Fruit fly (Drosophila melanogaster) whole organism, pupa: ENCODE measurements around the gene CG42374.
A peak's percentile ranks its signal among the peaks of the same experiment; 100 is the strongest.

Experiments used
- CG10348 ChIP-seq: fragments of 200-800 bp; sonication (Bioruptor generic); IDR thresholded peaks from 2 replicates; pipeline ENCODE4 v1.3.6; 2022; ENCODE audit warnings: missing biosample characterization, missing genetic modification characterization
- CG12605 ChIP-seq: fragments of 200-800 bp; sonication (Bioruptor generic); IDR thresholded peaks from 2 replicates; pipeline ENCODE4 v1.3.6; 2022; ENCODE audit warnings: missing biosample characterization, missing genetic modification characterization
- CG13204 ChIP-seq: fragments of 200-800 bp; sonication (Bioruptor generic); optimal IDR thresholded peaks from 2 replicates; lab custom pipeline; 2018; ENCODE audit warnings: missing biosample characterization, mild to moderate bottlenecking, missing genetic modification characterization, moderate library complexity
- CG14655 ChIP-seq: fragments of 200-800 bp; sonication (Bioruptor generic); optimal IDR thresholded peaks from 3 replicates; lab custom pipeline; 2017; ENCODE audit warnings: mild to moderate bottlenecking, missing biosample characterization, missing genetic modification reagents, missing genetic modification characterization
- CG15710 ChIP-seq: fragments of 200-800 bp; sonication (Bioruptor generic); optimal IDR thresholded peaks from 2 replicates; lab custom pipeline; 2018; ENCODE audit warnings: missing biosample characterization, mild to moderate bottlenecking, missing genetic modification characterization, moderate library complexity
- CG17806 ChIP-seq: fragments of 200-800 bp; sonication (Bioruptor generic); optimal IDR thresholded peaks from 2 replicates; lab custom pipeline; 2018; ENCODE audit warnings: missing biosample characterization, mild to moderate bottlenecking, missing genetic modification characterization, moderate library complexity
- CG32121 ChIP-seq: fragments of 200-800 bp; sonication (Bioruptor generic); IDR thresholded peaks from 2 replicates; pipeline ENCODE4 v1.3.6; 2022; ENCODE audit warnings: missing biosample characterization, missing genetic modification characterization
- CG34367 ChIP-seq: fragments of 200-800 bp; sonication (Bioruptor generic); optimal IDR thresholded peaks from 2 replicates; lab custom pipeline; 2018; ENCODE audit warnings: missing biosample characterization, mild to moderate bottlenecking, missing genetic modification characterization
- CG4496 ChIP-seq: fragments of 200-800 bp; sonication (Bioruptor generic); IDR thresholded peaks from 3 replicates; pipeline ENCODE4 v1.3.6; 2022; ENCODE audit warnings: missing biosample characterization, missing genetic modification characterization
- CG8159 ChIP-seq: fragments of 200-800 bp; sonication (Bioruptor generic); optimal IDR thresholded peaks from 3 replicates; lab custom pipeline; 2018; ENCODE audit warnings: missing biosample characterization, mild to moderate bottlenecking, missing genetic modification characterization, moderate library complexity
- CG8301 ChIP-seq: fragments of 200-800 bp; sonication (Bioruptor generic); optimal IDR thresholded peaks from 2 replicates; lab custom pipeline; 2018; ENCODE audit warnings: missing biosample characterization, mild to moderate bottlenecking, missing genetic modification characterization
- CG9948 ChIP-seq: fragments of 200-800 bp; sonication (Bioruptor generic); optimal IDR thresholded peaks from 2 replicates; lab custom pipeline; 2018; ENCODE audit warnings: missing biosample characterization, mild to moderate bottlenecking, missing genetic modification characterization, moderate library complexity
- D1 ChIP-seq: fragments of 200-800 bp; sonication (Bioruptor generic); optimal IDR thresholded peaks from 2 replicates; lab custom pipeline; 2018; ENCODE audit warnings: missing biosample characterization, mild to moderate bottlenecking, missing genetic modification characterization, moderate library complexity
- EcR ChIP-seq: fragments of 200-800 bp; sonication (Bioruptor generic); optimal IDR thresholded peaks from 3 replicates; lab custom pipeline; 2019; ENCODE audit warnings: missing biosample characterization, missing genetic modification characterization, mild to moderate bottlenecking, moderate library complexity, missing genetic modification reagents
- Ets98B ChIP-seq: fragments of 200-800 bp; sonication (Bioruptor generic); IDR thresholded peaks from 2 replicates; pipeline ENCODE4 v1.3.6; 2022; ENCODE audit warnings: missing biosample characterization, missing genetic modification characterization
- Pif1A ChIP-seq: fragments of 200-800 bp; sonication (Bioruptor generic); optimal IDR thresholded peaks from 3 replicates; lab custom pipeline; 2016; ENCODE audit warnings: missing biosample characterization, missing genetic modification characterization
- Pif1B ChIP-seq: fragments of 200-800 bp; sonication (Bioruptor generic); optimal IDR thresholded peaks from 3 replicates; lab custom pipeline; 2016; ENCODE audit warnings: missing biosample characterization, missing genetic modification characterization
- Snoo ChIP-seq: fragments of 200-800 bp; sonication (Bioruptor generic); optimal IDR thresholded peaks from 3 replicates; lab custom pipeline; 2017; ENCODE audit warnings: missing biosample characterization, mild to moderate bottlenecking, missing genetic modification characterization, inconsistent platforms
- fd96Ca ChIP-seq: fragments of 200-800 bp; sonication (Bioruptor generic); IDR thresholded peaks from 3 replicates; pipeline ENCODE4 v1.3.6; 2022; ENCODE audit warnings: missing biosample characterization, missing genetic modification characterization
- gl ChIP-seq: fragments of 200-800 bp; sonication (Bioruptor generic); optimal IDR thresholded peaks from 2 replicates; lab custom pipeline; 2018; ENCODE audit warnings: missing biosample characterization, mild to moderate bottlenecking, missing genetic modification characterization
- rn ChIP-seq: fragments of 200-800 bp; sonication (Bioruptor generic); IDR thresholded peaks from 2 replicates; pipeline ENCODE4 v1.3.6; 2022; ENCODE audit warnings: missing biosample characterization, missing genetic modification characterization

The CG42374 gene

dm6 chr3L:19258199-19258598, 5.4 kb upstream of the CG42374 start:
- TF ChIP-seq CG8301, result no peak
- no peak for TF ChIP-seq CG9948 (tag; lab: Kevin White, UChicago)
- no peak for TF ChIP-seq CG10348 (GFP tag; lab: Robert Waterston, UW)
- TF ChIP-seq Pif1A (GFP tag; lab: Kevin White, UChicago), result no peak
- no peak for TF ChIP-seq CG13204 (GFP tag; lab: Kevin White, UChicago)
- no peak for TF ChIP-seq Ets98B (GFP tag; lab: Robert Waterston, UW)
- TF ChIP-seq fd96Ca (GFP tag; lab: Robert Waterston, UW), result no peak
- TF ChIP-seq CG17806, result no peak
- no peak for TF ChIP-seq CG14655 (GFP tag; lab: Kevin White, UChicago)

dm6 chr3L:19260278-19260803, 3.2 kb upstream of the CG42374 start, which contains the start of gene nes:
TSS of gene nes (minus strand) at chr3L:19260679.
- no peak for TF ChIP-seq CG34367 (tag; lab: Kevin White, UChicago)
- TF ChIP-seq Snoo (tag; lab: Kevin White, UChicago), result peak; percentile 12
- peak; percentile 96 for TF ChIP-seq EcR (GFP tag; lab: Kevin White, UChicago)

DNA sequence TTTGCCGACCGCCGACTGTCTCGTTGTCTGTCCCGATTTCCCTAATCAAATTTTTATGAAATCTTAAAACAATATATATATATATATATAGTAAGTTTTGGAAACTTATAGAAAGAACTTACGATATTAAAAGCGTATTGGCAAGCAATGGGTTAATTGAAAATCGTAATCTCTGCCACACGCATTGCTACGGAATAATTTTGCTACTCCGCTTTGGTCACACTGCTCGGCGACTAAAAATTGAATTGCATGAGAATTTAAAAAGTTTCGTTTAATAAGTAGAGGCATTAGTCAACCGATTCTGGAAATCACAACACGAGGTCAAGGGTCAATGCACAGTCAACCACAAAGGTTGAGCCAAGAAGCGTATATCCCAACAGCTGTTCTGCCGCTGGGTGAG, 2.4 kb upstream of the CG42374 start, which contains the start of gene Bet1:
Bet1 (plus strand) TSS at position 182 of the 400 bp plus-strand sequence.
- no peak for TF ChIP-seq CG8301
- TF ChIP-seq CG4496 (GFP tag; lab: Robert Waterston, UW), result 0 out of 3 replicates have a peak, but pooled peaks have one; percentile 34
- no peak for TF ChIP-seq gl
- TF ChIP-seq CG10348 (GFP tag; lab: Robert Waterston, UW), result no peak
- no peak for TF ChIP-seq CG15710
- TF ChIP-seq rn, result no peak
- peak; percentile 50; the same call in 1 of the 3 replicates for TF ChIP-seq fd96Ca (GFP tag; lab: Robert Waterston, UW)
- no peak for TF ChIP-seq CG12605 (GFP tag; lab: Robert Waterston, UW)
- no peak for TF ChIP-seq Ets98B (GFP tag; lab: Robert Waterston, UW)
- no peak for TF ChIP-seq EcR (GFP tag; lab: Kevin White, UChicago)

dm6 chr3L:19261720-19262119, 1.8 kb upstream of the CG42374 start:
- TF ChIP-seq CG4496 (GFP tag; lab: Robert Waterston, UW), result no peak
- no peak for TF ChIP-seq Pif1A (GFP tag; lab: Kevin White, UChicago)
- no peak for TF ChIP-seq CG15710
- TF ChIP-seq rn, result no peak
- no peak for TF ChIP-seq CG8159 (tag; lab: Kevin White, UChicago)
- TF ChIP-seq fd96Ca (GFP tag; lab: Robert Waterston, UW), result no peak
- no peak for TF ChIP-seq CG9948 (tag; lab: Kevin White, UChicago)
- TF ChIP-seq CG17806, result no peak
- TF ChIP-seq CG14655 (GFP tag; lab: Kevin White, UChicago), result no peak
- no peak for TF ChIP-seq gl
- TF ChIP-seq CG10348 (GFP tag; lab: Robert Waterston, UW), result no peak

DNA sequence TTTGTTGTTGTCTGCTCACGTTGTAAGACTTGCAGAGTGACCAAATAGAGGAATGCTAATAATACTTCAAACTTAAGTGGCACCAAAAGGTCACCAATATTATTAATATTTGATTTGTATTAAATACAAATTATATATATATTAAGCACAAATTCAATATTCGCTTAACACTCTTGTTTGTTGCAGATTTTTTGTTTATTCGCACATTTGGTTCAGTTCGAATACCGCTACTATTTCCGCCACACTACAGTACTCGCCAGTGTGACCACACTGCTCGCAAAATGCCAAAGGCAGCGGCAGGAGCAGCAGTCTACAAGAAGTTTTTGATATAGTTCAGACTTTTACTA, 548 bp downstream of the CG42374 start, which contains the start of gene Max:
Max (minus strand) TSS at position 44 of the 347 bp plus-strand sequence.
- no peak for TF ChIP-seq D1 (tag; lab: Kevin White, UChicago)
- peak; percentile 48; the same call in 1 of the 3 replicates for TF ChIP-seq fd96Ca (GFP tag; lab: Robert Waterston, UW)
- peak; percentile 40 for TF ChIP-seq CG9948 (tag; lab: Kevin White, UChicago)
- TF ChIP-seq Ets98B (GFP tag; lab: Robert Waterston, UW), result peak; percentile 72
- peak; percentile 7 for TF ChIP-seq gl
- peak; percentile 20 for TF ChIP-seq Pif1B (GFP tag; lab: Kevin White, UChicago)
- TF ChIP-seq CG8301, result peak; percentile 46
- peak; percentile 54 for TF ChIP-seq CG17806
- peak; percentile 68; the same call in 1 of the 2 replicates for TF ChIP-seq CG32121 (GFP tag; lab: Robert Waterston, UW)
- peak; percentile 2 for TF ChIP-seq Snoo (tag; lab: Kevin White, UChicago)
- TF ChIP-seq CG10348 (GFP tag; lab: Robert Waterston, UW), result no peak
- TF ChIP-seq CG12605 (GFP tag; lab: Robert Waterston, UW), result peak; percentile 38; the same call in 1 of the 2 replicates
- TF ChIP-seq rn, result no peak
- TF ChIP-seq Pif1A (GFP tag; lab: Kevin White, UChicago), result peak; percentile 15
- TF ChIP-seq CG34367 (tag; lab: Kevin White, UChicago), result peak; percentile 40
- TF ChIP-seq CG15710, result peak; percentile 64
- TF ChIP-seq CG4496 (GFP tag; lab: Robert Waterston, UW), result peak; percentile 85
- TF ChIP-seq CG13204 (GFP tag; lab: Kevin White, UChicago), result no peak
- TF ChIP-seq CG8159 (tag; lab: Kevin White, UChicago), result peak; percentile 69
- TF ChIP-seq CG14655 (GFP tag; lab: Kevin White, UChicago), result peak; percentile 62
- TF ChIP-seq EcR (GFP tag; lab: Kevin White, UChicago), result peak; percentile 24
- TF ChIP-seq, all 21 proteins: peak for 17

DNA sequence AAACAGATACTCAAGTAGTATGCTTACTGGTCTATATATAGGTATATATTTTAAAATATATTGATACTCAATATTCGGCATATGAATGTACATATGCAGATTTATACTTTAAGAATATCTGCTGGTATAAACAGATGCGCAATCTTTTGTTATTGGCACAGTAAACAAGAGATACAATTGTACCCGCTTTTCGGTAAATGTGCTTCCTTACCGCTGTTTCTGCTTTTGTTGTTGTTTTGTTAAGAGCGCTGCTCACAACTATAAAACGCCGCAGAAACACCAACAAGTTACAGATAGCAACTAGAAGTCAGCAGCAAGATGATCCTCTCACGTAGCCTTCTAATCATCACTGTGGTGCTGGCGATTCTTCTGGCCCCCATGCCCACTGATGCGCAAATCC, 2.2 kb downstream of the CG42374 start, which contains the start of gene CG45081:
CG45081 (plus strand) TSS at position 301 of the 400 bp plus-strand sequence.
- TF ChIP-seq Ets98B (GFP tag; lab: Robert Waterston, UW) (no peak), Pif1B (GFP tag; lab: Kevin White, UChicago) (no peak), Snoo (tag; lab: Kevin White, UChicago) (no peak), D1 (tag; lab: Kevin White, UChicago) (no peak), CG10348 (GFP tag; lab: Robert Waterston, UW) (no peak), CG8301 (no peak), Pif1A (GFP tag; lab: Kevin White, UChicago) (no peak), CG13204 (GFP tag; lab: Kevin White, UChicago) (no peak), fd96Ca (GFP tag; lab: Robert Waterston, UW) (no peak), CG12605 (GFP tag; lab: Robert Waterston, UW) (no peak)
